Fruit fly (Drosophila melanogaster): Measurements from ENCODE around the gene CG33764.

- no peak for TF ChIP-seq ERR (GFP tag; optimal IDR thresholded peaks at IDR 0.05)
- no peak for TF ChIP-seq nerfin-1 (tag; optimal IDR thresholded peaks at IDR 0.05)
- peak; percentile 54 for TF ChIP-seq CG12391 (tag; optimal IDR thresholded peaks at IDR 0.05)
- TF ChIP-seq CG16779 (GFP tag; IDR thresholded peaks at IDR 0.05) = no peak
- TF ChIP-seq hb (GFP tag; IDR thresholded peaks at IDR 0.05; ENCODE audit: partially characterized antibody) = no peak
- no peak for TF ChIP-seq Mes4 (GFP tag; optimal IDR thresholded peaks at IDR 0.05)
- TF ChIP-seq ac (GFP tag; optimal IDR thresholded peaks at IDR 0.05) = no peak
- peak; percentile 14 for TF ChIP-seq ab (GFP tag; optimal IDR thresholded peaks at IDR 0.05)
These were observed 12.9 kb downstream of the CG33764 start, which contains the start of the genes ago and CG1265 for dm6 chr3L:4254301-4254834.
